Fruit fly (Drosophila melanogaster): ENCODE data around the gene CG7488.

The CG7488 gene

dm6 chr3R:12957388-12957787, 38.0 kb upstream of the CG7488 start (continued):
- TF ChIP-seq salr (GFP tag; optimal IDR thresholded peaks at IDR 0.05) (no peak), cyc (GFP tag; optimal IDR thresholded peaks at IDR 0.05) (peak; percentile 6), Ets96B (tag; optimal IDR thresholded peaks at IDR 0.05) (no peak), CG6792 (GFP tag; optimal IDR thresholded peaks at IDR 0.05) (peak; percentile 0), fkh (GFP tag; optimal IDR thresholded peaks at IDR 0.05) (no peak), CG16779 (tag; optimal IDR thresholded peaks at IDR 0.05) (no peak), CG10631 (GFP tag; optimal IDR thresholded peaks at IDR 0.05) (peak; percentile 25), CG6808 (GFP tag; optimal IDR thresholded peaks at IDR 0.05) (peak; percentile 17), Hr39 (GFP tag; optimal IDR thresholded peaks at IDR 0.05) (peak; percentile 35), CG3032 (tag; optimal IDR thresholded peaks at IDR 0.05) (peak; percentile 40), topi (GFP tag; optimal IDR thresholded peaks at IDR 0.05) (peak; percentile 26), acj6 (GFP tag; optimal IDR thresholded peaks at IDR 0.05) (peak; percentile 10), vri (GFP tag; optimal IDR thresholded peaks at IDR 0.05) (no peak), CG8319 (GFP tag; optimal IDR thresholded peaks at IDR 0.05) (no peak)

- TF ChIP-seq vri (GFP tag; optimal IDR thresholded peaks at IDR 0.05), result peak; percentile 31
- TF ChIP-seq CG4318 (GFP tag; optimal IDR thresholded peaks at IDR 0.05), result no peak
- peak; percentile 98 for TF ChIP-seq svp (GFP tag)
- TF ChIP-seq Eip78C (GFP tag), result peak; percentile 46
These were observed 35.2 kb upstream of the CG7488 start for dm6 chr3R:12960227-12960626.

- no peak for TF ChIP-seq eg (GFP tag; IDR thresholded peaks at IDR 0.05)
- no peak for TF ChIP-seq Lpt (GFP tag; optimal IDR thresholded peaks at IDR 0.05)
- TF ChIP-seq ss (GFP tag; optimal IDR thresholded peaks at IDR 0.05), result no peak
- peak; percentile 29 for TF ChIP-seq Smox (GFP tag; optimal IDR thresholded peaks at IDR 0.05)
- TF ChIP-seq CG15336 (GFP tag; IDR thresholded peaks at IDR 0.05), result no peak
- TF ChIP-seq Hr38 (GFP tag; optimal IDR thresholded peaks at IDR 0.05), result no peak
- TF ChIP-seq CG10669 (GFP tag; optimal IDR thresholded peaks at IDR 0.05), result no peak
- peak; percentile 52 for TF ChIP-seq Hr39 (GFP tag; optimal IDR thresholded peaks at IDR 0.05)
- no peak for TF ChIP-seq fkh (GFP tag; optimal IDR thresholded peaks at IDR 0.05)
- TF ChIP-seq pdm3 (GFP tag; optimal IDR thresholded peaks at IDR 0.05), result peak; percentile 49
- TF ChIP-seq fd59A (GFP tag; optimal IDR thresholded peaks at IDR 0.05), result no peak
- no peak for TF ChIP-seq CG16779 (tag; optimal IDR thresholded peaks at IDR 0.05)
- no peak for TF ChIP-seq CG7368 (GFP tag; optimal IDR thresholded peaks at IDR 0.05)
- peak; percentile 76 for TF ChIP-seq Sox14 (GFP tag; optimal IDR thresholded peaks at IDR 0.05)
- no peak for TF ChIP-seq CG3032 (tag; optimal IDR thresholded peaks at IDR 0.05)
- TF ChIP-seq Eip93F (GFP tag; optimal IDR thresholded peaks at IDR 0.05), result no peak
- no peak for TF ChIP-seq CG9139 (GFP tag; optimal IDR thresholded peaks at IDR 0.05)
- TF ChIP-seq OdsH (GFP tag; optimal IDR thresholded peaks at IDR 0.05), result no peak
- no peak for TF ChIP-seq net (GFP tag; optimal IDR thresholded peaks at IDR 0.05)
- no peak for TF ChIP-seq dsx (GFP tag; optimal IDR thresholded peaks at IDR 0.05; ENCODE audit: poor library complexity, severe bottlenecking)
- no peak for TF ChIP-seq CG11762 (GFP tag; optimal IDR thresholded peaks at IDR 0.05; ENCODE audit: insufficient read depth)
- TF ChIP-seq salr (GFP tag; optimal IDR thresholded peaks at IDR 0.05), result no peak
- peak; percentile 63 for TF ChIP-seq lz (GFP tag; optimal IDR thresholded peaks at IDR 0.05)
- TF ChIP-seq Eip78C (GFP tag), result peak; percentile 49
- peak; percentile 79 for TF ChIP-seq svp (GFP tag)
- TF ChIP-seq vri (GFP tag; optimal IDR thresholded peaks at IDR 0.05), result peak; percentile 48
- TF ChIP-seq CG6792 (GFP tag; optimal IDR thresholded peaks at IDR 0.05), result peak; percentile 0
- no peak for TF ChIP-seq CG11902 (GFP tag; optimal IDR thresholded peaks at IDR 0.05)
- no peak for TF ChIP-seq CG6276 (GFP tag; optimal IDR thresholded peaks at IDR 0.05)
- TF ChIP-seq CG10631 (GFP tag; optimal IDR thresholded peaks at IDR 0.05), result peak; percentile 44
- no peak for TF ChIP-seq dac (GFP tag; optimal IDR thresholded peaks at IDR 0.05)
- peak; percentile 43 for TF ChIP-seq cyc (GFP tag; optimal IDR thresholded peaks at IDR 0.05)
- TF ChIP-seq Sox102F (GFP tag; optimal IDR thresholded peaks at IDR 0.05), result no peak
- TF ChIP-seq Ets21C (GFP tag; optimal IDR thresholded peaks at IDR 0.05), result peak; percentile 47
- TF ChIP-seq CG6808 (GFP tag; optimal IDR thresholded peaks at IDR 0.05), result no peak
- TF ChIP-seq CG6163 (GFP tag; IDR thresholded peaks at IDR 0.05), result peak; percentile 36; the same call in 2 of the 3 replicates
- TF ChIP-seq CG8319 (GFP tag; optimal IDR thresholded peaks at IDR 0.05), result no peak
- no peak for TF ChIP-seq spab (GFP tag; optimal IDR thresholded peaks at IDR 0.05)
- peak; percentile 30 for TF ChIP-seq acj6 (GFP tag; optimal IDR thresholded peaks at IDR 0.05)
- TF ChIP-seq CG8119 (GFP tag; IDR thresholded peaks at IDR 0.05), result no peak
These were observed 34.2 kb upstream of the CG7488 start, which contains the start of gene Spc25 for dm6 chr3R:12960929-12961855. Gene Spc25 (plus strand): TSS chr3R:12961745.

Data from whole organism, prepupa.